Worm (Caenorhabditis elegans) whole organism, early embryonic: ENCODE results near the gene cest-35.1.

Experiments used
- B0310.2 ChIP-seq: sonication (generic microtip); optimal IDR thresholded peaks from 2 replicates; lab custom pipeline; 2016; ENCODE audit warnings: mild to moderate bottlenecking, missing genetic modification characterization, missing compliant biosample characterization
- F13C5.2 ChIP-seq: sonication (generic microtip); optimal IDR thresholded peaks from 2 replicates; lab custom pipeline; 2017; ENCODE audit warnings: mild to moderate bottlenecking, missing genetic modification characterization, inconsistent platforms, missing compliant biosample characterization
- aly-1 ChIP-seq: sonication (generic microtip); optimal IDR thresholded peaks from 2 replicates; lab custom pipeline; 2016; ENCODE audit warnings: missing genetic modification characterization, missing compliant biosample characterization
- ama-1 ChIP-seq: fragments of 150-350 bp; optimal IDR thresholded peaks from 2 replicates; lab custom pipeline; 2014
- ceh-13 ChIP-seq: fragments of 200-800 bp; sonication (Bioruptor generic); optimal IDR thresholded peaks from 2 replicates; lab custom pipeline; 2018; ENCODE audit warnings: mild to moderate bottlenecking, missing genetic modification characterization, missing compliant biosample characterization
- ceh-36 ChIP-seq: sonication (generic microtip); optimal IDR thresholded peaks from 2 replicates; lab custom pipeline; 2016; ENCODE audit warnings: missing genetic modification characterization, inconsistent platforms, missing compliant biosample characterization
- ets-7 ChIP-seq: sonication (generic microtip); optimal IDR thresholded peaks from 2 replicates; lab custom pipeline; 2016; ENCODE audit warnings: missing genotype, missing genetic modification characterization, missing compliant biosample characterization
- flt-1 ChIP-seq: fragments of 200-800 bp; sonication (Bioruptor generic); IDR thresholded peaks from 2 replicates; pipeline ENCODE4 v1.3.6; 2022; ENCODE audit warnings: missing genetic modification characterization, missing compliant biosample characterization
- hmbx-1 ChIP-seq: sonication (generic microtip); optimal IDR thresholded peaks from 2 replicates; lab custom pipeline; 2016; ENCODE audit warnings: mild to moderate bottlenecking, missing genetic modification characterization, missing compliant biosample characterization
- hmg-4 ChIP-seq: fragments of 200-800 bp; sonication (Bioruptor generic); optimal IDR thresholded peaks from 2 replicates; lab custom pipeline; 2018; ENCODE audit warnings: mild to moderate bottlenecking, missing genetic modification characterization, missing compliant biosample characterization
- hnd-1 ChIP-seq: sonication (generic microtip); optimal IDR thresholded peaks from 2 replicates; lab custom pipeline; 2016; ENCODE audit warnings: missing genetic modification characterization, missing compliant biosample characterization
- pes-1 ChIP-seq: fragments of 200-800 bp; sonication (Bioruptor generic); IDR thresholded peaks from 2 replicates; pipeline ENCODE4 v1.3.6; 2022; ENCODE audit warnings: missing genetic modification reagents, missing genetic modification characterization, missing compliant biosample characterization
- scrt-1 ChIP-seq: fragments of 200-800 bp; sonication (Bioruptor generic); IDR thresholded peaks from 2 replicates; pipeline ENCODE4 v1.3.6; 2022; ENCODE audit warnings: missing genetic modification characterization, missing compliant biosample characterization
- sea-1 ChIP-seq: fragments of 200-800 bp; sonication (Bioruptor generic); conservative IDR thresholded peaks from 2 replicates; pipeline ENCODE4 v1.3.6; 2022; ENCODE audit warnings: missing genetic modification characterization, missing compliant biosample characterization
- tbx-11 ChIP-seq: fragments of 200-800 bp; sonication (Bioruptor generic); IDR thresholded peaks from 2 replicates; pipeline ENCODE4 v1.3.6; 2022; ENCODE audit warnings: missing genetic modification characterization, missing compliant biosample characterization
- tbx-37 ChIP-seq: fragments of 200-800 bp; sonication (Bioruptor generic); conservative IDR thresholded peaks from 2 replicates; pipeline ENCODE4 v1.3.6; 2022; ENCODE audit warnings: missing genetic modification reagents, missing genetic modification characterization, missing compliant biosample characterization
- tra-4 ChIP-seq: sonication (generic microtip); optimal IDR thresholded peaks from 2 replicates; lab custom pipeline; 2017; ENCODE audit warnings: missing genetic modification characterization, missing compliant biosample characterization

Gene cest-35.1

DNA sequence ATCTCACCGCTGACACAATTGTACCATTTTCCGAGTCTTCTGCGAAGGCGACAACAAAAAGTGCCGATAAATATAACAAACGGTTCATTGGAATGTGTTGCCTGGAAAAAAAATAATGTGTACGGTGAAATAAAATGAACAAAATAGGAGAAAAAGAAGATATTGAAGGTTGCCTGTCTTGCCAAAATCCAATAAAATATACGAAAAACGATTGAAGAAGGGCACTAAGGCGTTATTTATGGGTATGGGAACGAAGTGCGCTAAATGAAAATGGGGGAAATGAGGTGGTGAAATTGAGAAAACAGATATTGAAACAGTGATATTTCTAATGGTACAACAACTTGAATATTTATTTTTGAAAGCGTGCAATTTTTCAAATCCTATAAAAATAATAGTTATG, 44.7 kb downstream of the cest-35.1 start, which contains the start of gene Y47A7.2:
Y47A7.2 (minus strand) TSS at position 101 of the 400 bp plus-strand sequence.
- TF ChIP-seq B0310.2 (no peak), hmg-4 (GFP tag; lab: Kevin White, UChicago) (no peak), ceh-13 (GFP tag; lab: Kevin White, UChicago) (no peak), scrt-1 (no peak), F13C5.2 (no peak), ets-7 (no peak), tbx-11 (GFP tag; lab: Robert Waterston, UW) (no peak), flt-1 (GFP tag; lab: Robert Waterston, UW) (no peak), ama-1 (lab: Kevin White, UChicago) (no peak), hmbx-1 (tag; lab: Kevin White, UChicago) (no peak), pes-1 (GFP tag; lab: Robert Waterston, UW) (no peak), ceh-36 (tag; lab: Kevin White, UChicago) (no peak)

DNA sequence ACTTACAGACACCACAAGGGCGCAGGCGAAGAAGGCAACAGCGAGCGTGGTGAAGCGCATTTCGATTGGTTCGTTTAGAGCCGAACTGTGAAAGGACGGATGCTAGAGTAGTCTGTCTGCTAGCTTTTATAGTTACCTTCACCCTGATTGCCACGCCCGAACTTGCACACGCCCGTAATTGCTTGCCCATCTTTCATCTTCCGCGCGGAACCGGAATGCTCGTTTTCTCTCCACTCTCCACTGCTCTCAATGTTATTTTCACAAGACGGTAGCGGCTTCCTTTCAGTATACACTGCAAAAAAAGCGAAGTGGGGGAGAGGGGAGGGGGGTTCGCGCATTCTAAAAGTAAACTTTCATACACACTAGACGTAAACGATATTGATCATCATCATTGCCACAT, 48.4 kb downstream of the cest-35.1 start, which contains the start of gene abu-8:
abu-8 (minus strand) TSS at position 101 of the 400 bp plus-strand sequence.
- TF ChIP-seq aly-1 (tag; lab: Kevin White, UChicago) (no peak), ets-7 (no peak), sea-1 (no peak), hnd-1 (tag; lab: Kevin White, UChicago) (no peak), flt-1 (GFP tag; lab: Robert Waterston, UW) (no peak), tra-4 (tag; lab: Kevin White, UChicago) (no peak), ama-1 (lab: Kevin White, UChicago) (no peak), scrt-1 (no peak), tbx-37 (no peak), ceh-36 (tag; lab: Kevin White, UChicago) (no peak), tbx-11 (GFP tag; lab: Robert Waterston, UW) (no peak), pes-1 (GFP tag; lab: Robert Waterston, UW) (no peak), hmg-4 (GFP tag; lab: Kevin White, UChicago) (no peak), ceh-13 (GFP tag; lab: Kevin White, UChicago) (no peak)

DNA sequence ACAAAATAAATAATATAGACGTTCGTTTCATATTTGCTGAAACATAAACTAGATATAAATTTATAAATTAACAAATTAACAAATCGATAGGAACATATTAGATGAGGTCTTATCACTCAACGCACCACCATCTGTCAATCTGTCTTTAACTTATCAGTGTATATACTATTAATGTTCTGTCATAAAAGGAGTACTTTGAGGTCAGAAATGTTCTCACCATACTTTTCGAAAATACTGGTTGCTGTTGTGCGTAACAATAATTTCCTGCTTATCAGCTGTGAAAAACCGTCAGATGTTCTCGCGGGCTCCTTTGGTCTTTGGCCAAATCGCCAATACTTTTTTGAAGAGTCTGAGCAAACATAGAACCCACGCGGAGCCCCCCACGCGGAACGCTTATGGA, 50.4 kb downstream of the cest-35.1 start, which contains the start of gene C03A7.13:
C03A7.13 (minus strand) TSS at position 43 of the 400 bp plus-strand sequence.
- no peak for TF ChIP-seq tbx-37
- no peak for TF ChIP-seq scrt-1
- no peak for TF ChIP-seq F13C5.2
- TF ChIP-seq hnd-1 (tag; lab: Kevin White, UChicago), result no peak
- TF ChIP-seq sea-1, result no peak
- TF ChIP-seq ceh-13 (GFP tag; lab: Kevin White, UChicago), result no peak
- TF ChIP-seq flt-1 (GFP tag; lab: Robert Waterston, UW), result no peak
- no peak for TF ChIP-seq ets-7
